Fruit fly (Drosophila melanogaster) whole organism, embryonic: ENCODE data around the gene CG3604.

Experiments used
- ATbp ChIP-seq: fragments of 200-800 bp; sonication (Bioruptor generic); optimal IDR thresholded peaks from 2 replicates; lab custom pipeline; 2017; ENCODE audit warnings: missing biosample characterization, mild to moderate bottlenecking, missing genetic modification characterization, missing genetic modification reagents
- B-H2 ChIP-seq: fragments of 200-800 bp; sonication (Bioruptor generic); optimal IDR thresholded peaks from 2 replicates; lab custom pipeline; 2018; ENCODE audit warnings: missing biosample characterization, mild to moderate bottlenecking, missing genetic modification characterization
- CG10543 ChIP-seq: fragments of 200-800 bp; sonication (Bioruptor generic); optimal IDR thresholded peaks from 3 replicates; lab custom pipeline; 2017; ENCODE audit warnings: missing biosample characterization, mild to moderate bottlenecking, missing genetic modification characterization, moderate library complexity
- CG11398 ChIP-seq: fragments of 200-800 bp; sonication (Bioruptor generic); optimal IDR thresholded peaks from 2 replicates; lab custom pipeline; 2016; ENCODE audit warnings: missing biosample characterization, missing genetic modification characterization
- CG11504 ChIP-seq: fragments of 200-800 bp; sonication (Bioruptor generic); optimal IDR thresholded peaks from 3 replicates; lab custom pipeline; 2019; ENCODE audit warnings: missing biosample characterization, mild to moderate bottlenecking, missing genetic modification characterization, moderate library complexity
- CG1233 ChIP-seq: fragments of 200-800 bp; sonication (Bioruptor generic); optimal IDR thresholded peaks from 4 replicates; lab custom pipeline; 2018; ENCODE audit warnings: missing biosample characterization, mild to moderate bottlenecking, missing genetic modification characterization
- CG15514 ChIP-seq: fragments of 200-800 bp; sonication (Bioruptor generic); optimal IDR thresholded peaks from 3 replicates; lab custom pipeline; 2017; ENCODE audit warnings: missing biosample characterization, missing genetic modification characterization, mild to moderate bottlenecking, moderate library complexity, missing genetic modification reagents
- CG1603 ChIP-seq: fragments of 200-800 bp; sonication (Bioruptor generic); optimal IDR thresholded peaks from 2 replicates; lab custom pipeline; 2019; ENCODE audit warnings: missing biosample characterization, mild to moderate bottlenecking, missing genetic modification characterization, moderate library complexity
- CG1792 ChIP-seq: fragments of 200-800 bp; sonication (Bioruptor generic); optimal IDR thresholded peaks from 2 replicates; lab custom pipeline; 2016; ENCODE audit warnings: missing biosample characterization, missing genetic modification characterization
- CG1832 ChIP-seq: fragments of 200-800 bp; sonication (Bioruptor generic); optimal IDR thresholded peaks from 2 replicates; lab custom pipeline; 2017; ENCODE audit warnings: missing biosample characterization, mild to moderate bottlenecking, missing genetic modification characterization, inconsistent platforms
- CG18764 ChIP-seq: fragments of 200-800 bp; sonication (Bioruptor generic); optimal IDR thresholded peaks from 3 replicates; lab custom pipeline; 2016; ENCODE audit warnings: missing biosample characterization, missing genetic modification characterization
- CG2202 ChIP-seq: fragments of 200-800 bp; sonication (Bioruptor generic); optimal IDR thresholded peaks from 2 replicates; lab custom pipeline; 2018; ENCODE audit warnings: missing biosample characterization, mild to moderate bottlenecking, missing genetic modification characterization
- CG2889 ChIP-seq: fragments of 200-800 bp; sonication (Bioruptor generic); IDR thresholded peaks from 3 replicates; pipeline ENCODE4 v1.3.6; 2022; ENCODE audit warnings: missing biosample characterization, missing genetic modification characterization
- CG34376 ChIP-seq: fragments of 200-800 bp; sonication (Bioruptor generic); optimal IDR thresholded peaks from 2 replicates; lab custom pipeline; 2018; ENCODE audit warnings: missing biosample characterization, mild to moderate bottlenecking, missing genetic modification characterization
- CG3847 ChIP-seq: fragments of 200-800 bp; sonication (Bioruptor generic); IDR thresholded peaks from 2 replicates; pipeline ENCODE4 v1.3.6; 2022; ENCODE audit warnings: missing biosample characterization, missing genetic modification characterization
- CG6175 ChIP-seq: fragments of 200-800 bp; sonication (Bioruptor generic); IDR thresholded peaks from 3 replicates; pipeline ENCODE4 v1.3.6; 2022; ENCODE audit warnings: missing biosample characterization, missing genetic modification characterization
- CG7987 ChIP-seq: fragments of 200-800 bp; sonication (Bioruptor generic); optimal IDR thresholded peaks from 2 replicates; lab custom pipeline; 2018; ENCODE audit warnings: missing biosample characterization, mild to moderate bottlenecking, missing genetic modification characterization, moderate library complexity
- CG9727 ChIP-seq: fragments of 200-800 bp; sonication (Bioruptor generic); optimal IDR thresholded peaks from 3 replicates; lab custom pipeline; 2017; ENCODE audit warnings: missing biosample characterization, mild to moderate bottlenecking, missing genetic modification characterization
- CG9817 ChIP-seq: fragments of 200-800 bp; sonication (Bioruptor generic); optimal IDR thresholded peaks from 2 replicates; lab custom pipeline; 2018; ENCODE audit warnings: missing biosample characterization, mild to moderate bottlenecking, missing genetic modification characterization, moderate library complexity
- Dip2 ChIP-seq: fragments of 200-800 bp; sonication (Bioruptor generic); IDR thresholded peaks from 2 replicates; pipeline ENCODE4 v1.3.6; 2022; ENCODE audit warnings: missing biosample characterization, missing genetic modification characterization
- Fer2 ChIP-seq: fragments of 200-800 bp; sonication (Bioruptor generic); optimal IDR thresholded peaks from 2 replicates; lab custom pipeline; 2018; ENCODE audit warnings: missing biosample characterization, mild to moderate bottlenecking, missing genetic modification characterization, moderate library complexity
- Hmx ChIP-seq: fragments of 200-800 bp; sonication (Bioruptor generic); optimal IDR thresholded peaks from 2 replicates; lab custom pipeline; 2016; ENCODE audit warnings: missing biosample characterization, missing genetic modification characterization
- Neu2 ChIP-seq: fragments of 200-800 bp; sonication (Bioruptor generic); optimal IDR thresholded peaks from 3 replicates; lab custom pipeline; 2016; ENCODE audit warnings: missing biosample characterization, missing genetic modification characterization, borderline replicate concordance
- Opbp ChIP-seq: fragments of 200-800 bp; sonication (Bioruptor generic); IDR thresholded peaks from 3 replicates; pipeline ENCODE4 v1.3.6; 2022; ENCODE audit warnings: missing biosample characterization, missing genetic modification characterization; ENCODE audit not compliant: partially characterized antibody
- Optix ChIP-seq: fragments of 200-800 bp; sonication (Bioruptor generic); IDR thresholded peaks from 3 replicates; pipeline ENCODE4 v1.3.6; 2022; ENCODE audit warnings: missing biosample characterization, missing genetic modification characterization
- Rx ChIP-seq: fragments of 200-800 bp; sonication (Bioruptor generic); IDR thresholded peaks from 2 replicates; pipeline ENCODE4 v1.3.6; 2022; ENCODE audit warnings: missing biosample characterization, missing genetic modification characterization
- Six4 ChIP-seq: fragments of 200-800 bp; sonication (Bioruptor generic); optimal IDR thresholded peaks from 2 replicates; lab custom pipeline; 2016; ENCODE audit warnings: missing biosample characterization, missing genetic modification characterization
- Ssrp ChIP-seq: fragments of 200-800 bp; sonication (Bioruptor generic); optimal IDR thresholded peaks from 2 replicates; lab custom pipeline; 2018; ENCODE audit warnings: missing biosample characterization, mild to moderate bottlenecking, missing genetic modification characterization, moderate library complexity
- Trl ChIP-seq, 3 experiments: fragments of >200 bp in 2 of 3; fragments of 200-800 bp in 1 of 3; sonication (Bioruptor generic) in 1 of 3; optimal IDR thresholded peaks; 2 replicates in 1 of 3; 3 replicates in 2 of 3; lab custom pipeline; 2016 to 2017; ENCODE audit warnings: missing biosample characterization in 1 of 3, missing genetic modification characterization in 1 of 3
- az2 ChIP-seq: fragments of 200-800 bp; sonication (Bioruptor generic); optimal IDR thresholded peaks from 3 replicates; lab custom pipeline; 2016; ENCODE audit warnings: missing biosample characterization, missing genetic modification characterization
- bab2 ChIP-seq: fragments of 200-800 bp; sonication (Bioruptor generic); optimal IDR thresholded peaks from 2 replicates; lab custom pipeline; 2016; ENCODE audit warnings: missing biosample characterization, missing genetic modification characterization
- cato ChIP-seq: fragments of 200-800 bp; sonication (Bioruptor generic); optimal IDR thresholded peaks from 2 replicates; lab custom pipeline; 2016; ENCODE audit warnings: missing biosample characterization, missing genetic modification characterization, borderline replicate concordance
- croc ChIP-seq: fragments of 200-800 bp; sonication (Bioruptor generic); conservative IDR thresholded peaks from 3 replicates; pipeline ENCODE4 v1.3.6; 2022; ENCODE audit warnings: missing biosample characterization, missing genetic modification characterization
- disco-r ChIP-seq: fragments of 200-800 bp; sonication (Bioruptor generic); optimal IDR thresholded peaks from 2 replicates; lab custom pipeline; 2016; ENCODE audit warnings: missing biosample characterization, missing genetic modification characterization
- inv ChIP-seq: fragments of 200-800 bp; sonication (Bioruptor generic); IDR thresholded peaks from 2 replicates; pipeline ENCODE4 v1.3.6; 2022; ENCODE audit warnings: missing biosample characterization, missing genetic modification characterization; ENCODE audit not compliant: partially characterized antibody
- mld ChIP-seq: fragments of 200-800 bp; sonication (Bioruptor generic); IDR thresholded peaks from 3 replicates; pipeline ENCODE4 v1.3.6; 2022; ENCODE audit warnings: missing biosample characterization, missing genetic modification characterization; ENCODE audit not compliant: partially characterized antibody
- odd ChIP-seq: fragments of 200-800 bp; sonication (Bioruptor generic); optimal IDR thresholded peaks from 2 replicates; lab custom pipeline; 2017; ENCODE audit warnings: missing biosample characterization, mild to moderate bottlenecking, missing genetic modification characterization
- pho ChIP-seq: fragments of 200-800 bp; sonication (Bioruptor generic); optimal IDR thresholded peaks from 2 replicates; lab custom pipeline; 2016; ENCODE audit warnings: missing biosample characterization, missing genetic modification characterization
- phol ChIP-seq: fragments of 200-800 bp; sonication (Bioruptor generic); optimal IDR thresholded peaks from 3 replicates; lab custom pipeline; 2018; ENCODE audit warnings: missing biosample characterization, mild to moderate bottlenecking, missing genetic modification characterization, moderate library complexity
- pros ChIP-seq: fragments of 200-800 bp; sonication (Bioruptor generic); optimal IDR thresholded peaks from 3 replicates; lab custom pipeline; 2019; ENCODE audit warnings: missing biosample characterization, mild to moderate bottlenecking, missing genetic modification characterization, moderate library complexity
- row ChIP-seq: fragments of 200-800 bp; sonication (Bioruptor generic); IDR thresholded peaks from 3 replicates; pipeline ENCODE4 v1.3.6; 2022; ENCODE audit warnings: missing biosample characterization, missing genetic modification characterization
- sc ChIP-seq, 3 experiments: fragments of >200 bp in 2 of 3; fragments of 200-800 bp in 1 of 3; sonication (Bioruptor generic) in 1 of 3; optimal IDR thresholded peaks; 2 replicates in 2 of 3; 3 replicates in 1 of 3; lab custom pipeline; 2017; ENCODE audit warnings: mild to moderate bottlenecking in 1 of 3, missing biosample characterization in 1 of 3, missing genetic modification characterization in 1 of 3, missing genetic modification reagents in 1 of 3
- sima ChIP-seq: fragments of 200-800 bp; sonication (Bioruptor generic); optimal IDR thresholded peaks from 2 replicates; lab custom pipeline; 2016; ENCODE audit warnings: missing biosample characterization, missing genetic modification characterization
- sisA ChIP-seq: fragments of 200-800 bp; sonication (Bioruptor generic); IDR thresholded peaks from 2 replicates; pipeline ENCODE4 v1.3.6; 2022; ENCODE audit warnings: missing biosample characterization, missing genetic modification characterization
- sob ChIP-seq: fragments of 200-800 bp; sonication (Bioruptor generic); IDR thresholded peaks from 2 replicates; pipeline ENCODE4 v1.3.6; 2022; ENCODE audit warnings: missing biosample characterization, missing genetic modification characterization
- trh ChIP-seq: fragments of 200-800 bp; sonication (Bioruptor generic); optimal IDR thresholded peaks from 2 replicates; lab custom pipeline; 2016; ENCODE audit warnings: missing biosample characterization, missing genetic modification characterization
- twi ChIP-seq: fragments of 200-800 bp; optimal IDR thresholded peaks from 2 replicates; lab custom pipeline; 2019; ENCODE audit warnings: missing biosample characterization, mild to moderate bottlenecking, missing genetic modification characterization, moderate library complexity

CG3604 gene

DNA sequence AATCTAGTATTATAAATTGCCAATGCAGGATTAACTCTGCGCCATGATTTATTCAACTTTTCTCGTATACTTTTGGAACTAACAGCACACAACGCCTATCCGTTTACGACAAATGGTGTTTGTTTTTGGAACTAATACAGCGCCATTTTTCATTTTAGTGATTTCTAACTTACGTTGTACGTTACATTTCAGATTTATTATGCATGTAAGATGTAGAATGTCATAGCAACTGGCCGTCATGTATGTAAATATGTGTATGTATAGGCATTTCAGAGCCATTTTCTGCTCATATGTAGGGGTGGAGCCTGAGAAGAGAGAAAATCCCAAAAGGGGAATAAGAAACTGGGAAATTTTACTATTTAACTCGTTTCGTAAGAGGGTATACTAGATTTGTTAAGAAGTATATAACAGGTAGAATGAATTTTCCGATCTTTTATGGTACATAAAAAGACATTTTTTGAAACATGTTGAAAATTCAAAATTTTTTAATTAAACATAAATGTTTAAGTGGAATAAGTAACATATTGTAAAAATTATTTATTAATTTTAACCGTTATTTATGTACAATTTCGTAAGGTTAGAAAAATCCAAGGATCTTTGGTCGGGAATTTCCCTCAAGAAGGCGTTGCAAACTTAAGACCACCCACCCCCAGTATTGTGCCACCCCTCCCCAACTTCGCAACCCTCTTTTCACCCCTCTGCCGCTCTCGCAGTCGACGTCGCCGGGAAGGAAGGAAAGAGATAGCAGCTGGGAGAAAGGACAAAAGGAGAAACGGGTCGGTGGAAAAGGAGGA lies 40.1 kb downstream of the CG3604 start (continued):
- TF ChIP-seq sob (GFP tag; lab: Robert Waterston, UW) (peak; percentile 74), phol (tag; lab: Kevin White, UChicago) (peak; percentile 83), cato (no peak), twi (peak; percentile 35), CG11398 (GFP tag; lab: Kevin White, UChicago) (no peak), Rx (GFP tag; lab: Robert Waterston, UW) (0 out of 2 replicates have a peak, but pooled peaks have one; percentile 23), Optix (peak; percentile 61; the same call in 2 of the 3 replicates), CG34376 (GFP tag; lab: Kevin White, UChicago) (peak; percentile 7), odd (GFP tag; lab: Kevin White, UChicago) (no peak), Fer2 (tag; lab: Kevin White, UChicago) (no peak), CG6175 (GFP tag; lab: Robert Waterston, UW) (no peak), pros (GFP tag; lab: Kevin White, UChicago) (peak; percentile 94), Hmx (GFP tag; lab: Kevin White, UChicago) (peak; percentile 3), CG11504 (tag; lab: Kevin White, UChicago) (peak; percentile 47), Neu2 (GFP tag; lab: Kevin White, UChicago) (no peak), CG7987 (GFP tag; lab: Kevin White, UChicago) (peak; percentile 75), CG2202 (tag; lab: Kevin White, UChicago) (no peak), CG1832 (GFP tag; lab: Kevin White, UChicago) (peak; percentile 73), Six4 (GFP tag; lab: Kevin White, UChicago) (peak; percentile 6), CG9817 (tag; lab: Kevin White, UChicago) (peak; percentile 51), CG15514 (GFP tag; lab: Kevin White, UChicago) (peak; percentile 38), ATbp (GFP tag; lab: Kevin White, UChicago) (no peak), bab2 (GFP tag; lab: Kevin White, UChicago) (peak; percentile 66), CG2889 (GFP tag; lab: Robert Waterston, UW) (no peak), CG1233 (GFP tag; lab: Kevin White, UChicago) (peak; percentile 43), trh (GFP tag; lab: Kevin White, UChicago) (no peak), B-H2 (peak; percentile 75), sc (optimal IDR thresholded peaks at IDR 0.05; lab: Kevin White, UChicago) (no peak), sc (GFP tag; optimal IDR thresholded peaks at IDR 0.05; lab: Kevin White, UChicago) (no peak), pho (GFP tag; lab: Kevin White, UChicago) (peak; percentile 65), Ssrp (no peak), inv (GFP tag; lab: Robert Waterston, UW) (no peak; the same call in 1 of the 2 replicates), CG1603 (tag; lab: Kevin White, UChicago) (peak; percentile 48), croc (GFP tag; lab: Robert Waterston, UW) (peak; percentile 34; the same call in 1 of the 3 replicates), az2 (peak; percentile 62), CG9727 (GFP tag; lab: Kevin White, UChicago) (peak; percentile 16), sima (no peak), row (GFP tag; lab: Robert Waterston, UW) (peak; percentile 72; the same call in 2 of the 3 replicates), CG10543 (GFP tag; lab: Kevin White, UChicago) (no peak), Opbp (GFP tag; lab: Robert Waterston, UW) (peak; percentile 69), CG3847 (GFP tag; lab: Robert Waterston, UW) (peak; percentile 44; the same call in 1 of the 2 replicates), mld (GFP tag; lab: Robert Waterston, UW) (no peak), Dip2 (GFP tag; lab: Robert Waterston, UW) (peak; percentile 36; the same call in 1 of the 2 replicates), disco-r (peak; percentile 10), Trl (optimal IDR thresholded peaks at IDR 0.05; lab: Kevin White, UChicago) (peak; percentile 48 to 60), Trl (GFP tag; optimal IDR thresholded peaks at IDR 0.05; lab: Kevin White, UChicago) (peak; percentile 74), CG1792 (peak; percentile 54), sisA (GFP tag; lab: Robert Waterston, UW) (peak; percentile 57), CG18764 (GFP tag; lab: Kevin White, UChicago) (peak; percentile 36)
